Fruit fly (Drosophila melanogaster) whole organism, pupa: ENCODE data around the gene Arp3.

Experiments
- CG15710 ChIP-seq: fragments of 200-800 bp; sonication (Bioruptor generic); optimal IDR thresholded peaks from 2 replicates; lab custom pipeline; 2018; ENCODE audit warnings: missing biosample characterization, mild to moderate bottlenecking, missing genetic modification characterization, moderate library complexity
- CG34367 ChIP-seq: fragments of 200-800 bp; sonication (Bioruptor generic); optimal IDR thresholded peaks from 2 replicates; lab custom pipeline; 2018; ENCODE audit warnings: missing biosample characterization, mild to moderate bottlenecking, missing genetic modification characterization
- CG4496 ChIP-seq: fragments of 200-800 bp; sonication (Bioruptor generic); IDR thresholded peaks from 3 replicates; pipeline ENCODE4 v1.3.6; 2022; ENCODE audit warnings: missing biosample characterization, missing genetic modification characterization
- CG8159 ChIP-seq: fragments of 200-800 bp; sonication (Bioruptor generic); optimal IDR thresholded peaks from 3 replicates; lab custom pipeline; 2018; ENCODE audit warnings: missing biosample characterization, mild to moderate bottlenecking, missing genetic modification characterization, moderate library complexity
- CG8301 ChIP-seq: fragments of 200-800 bp; sonication (Bioruptor generic); optimal IDR thresholded peaks from 2 replicates; lab custom pipeline; 2018; ENCODE audit warnings: missing biosample characterization, mild to moderate bottlenecking, missing genetic modification characterization
- Snoo ChIP-seq: fragments of 200-800 bp; sonication (Bioruptor generic); optimal IDR thresholded peaks from 3 replicates; lab custom pipeline; 2017; ENCODE audit warnings: missing biosample characterization, mild to moderate bottlenecking, missing genetic modification characterization, inconsistent platforms

- TF ChIP-seq CG8159 (no peak), CG8301 (tag; lab: Kevin White, UChicago) (no peak), CG15710 (no peak), CG34367 (tag; lab: Kevin White, UChicago) (no peak), Snoo (tag; lab: Kevin White, UChicago) (no peak), CG4496 (GFP tag; lab: Robert Waterston, UW) (no peak)
Observed at dm6 chr3L:8116809-8117208, 1.1 kb upstream of the Arp3 start.
